Worm (Caenorhabditis elegans) whole organism, late embryonic: ENCODE results near the gene T03F6.9.
A peak's percentile ranks its signal among the peaks of the same experiment; 100 is the strongest.

Experiments used
- C08G9.2 ChIP-seq: sonication (generic microtip); optimal IDR thresholded peaks from 2 replicates; lab custom pipeline; 2016; ENCODE audit warnings: mild to moderate bottlenecking, missing genetic modification characterization, moderate library complexity, missing compliant biosample characterization
- K02D7.2 ChIP-seq: sonication (generic microtip); optimal IDR thresholded peaks from 2 replicates; lab custom pipeline; 2017; ENCODE audit warnings: mild to moderate bottlenecking, missing genetic modification characterization, missing compliant biosample characterization
- T23F11.4 ChIP-seq: fragments of 200-800 bp; sonication (Bioruptor generic); optimal IDR thresholded peaks from 2 replicates; lab custom pipeline; 2018; ENCODE audit warnings: mild to moderate bottlenecking, missing genetic modification characterization, missing compliant biosample characterization
- Y22D7AL.16 ChIP-seq: sonication (generic microtip); optimal IDR thresholded peaks from 2 replicates; lab custom pipeline; 2016; ENCODE audit warnings: missing genetic modification characterization, missing compliant biosample characterization
- ahr-1 ChIP-seq: sonication (generic microtip); optimal IDR thresholded peaks from 2 replicates; lab custom pipeline; 2016; ENCODE audit warnings: missing genetic modification characterization, missing compliant biosample characterization
- ceh-14 ChIP-seq: sonication (generic microtip); optimal IDR thresholded peaks from 2 replicates; lab custom pipeline; 2016; ENCODE audit warnings: missing genotype, missing genetic modification characterization, missing compliant biosample characterization
- ceh-2 ChIP-seq: sonication (generic microtip); optimal IDR thresholded peaks from 2 replicates; lab custom pipeline; 2016; ENCODE audit warnings: missing genotype, missing genetic modification characterization, missing compliant biosample characterization
- ceh-24 ChIP-seq: sonication (generic microtip); optimal IDR thresholded peaks from 2 replicates; lab custom pipeline; 2016; ENCODE audit warnings: mild to moderate bottlenecking, missing genetic modification characterization, missing compliant biosample characterization
- ceh-31 ChIP-seq: sonication (generic microtip); optimal IDR thresholded peaks from 2 replicates; lab custom pipeline; 2016; ENCODE audit warnings: missing genetic modification characterization, missing compliant biosample characterization
- ceh-45 ChIP-seq: fragments of 200-800 bp; sonication (Bioruptor generic); IDR thresholded peaks from 2 replicates; pipeline ENCODE4 v1.3.6; 2022; ENCODE audit warnings: missing genetic modification reagents, missing genetic modification characterization, missing compliant biosample characterization
- ceh-48 ChIP-seq: sonication (generic microtip); optimal IDR thresholded peaks from 2 replicates; lab custom pipeline; 2016; ENCODE audit warnings: missing genetic modification characterization, inconsistent platforms, missing compliant biosample characterization
- ceh-6 ChIP-seq: fragments of 200-800 bp; sonication (Bioruptor generic); optimal IDR thresholded peaks from 2 replicates; lab custom pipeline; 2018; ENCODE audit warnings: mild to moderate bottlenecking, missing genetic modification characterization, missing compliant biosample characterization
- ceh-9 ChIP-seq: sonication (generic microtip); optimal IDR thresholded peaks from 2 replicates; lab custom pipeline; 2016; ENCODE audit warnings: mild to moderate bottlenecking, missing genetic modification characterization, inconsistent platforms, missing compliant biosample characterization
- dmd-4 ChIP-seq: sonication (generic microtip); optimal IDR thresholded peaks from 2 replicates; lab custom pipeline; 2016; ENCODE audit warnings: borderline replicate concordance, missing genetic modification characterization, missing compliant biosample characterization
- elt-2 ChIP-seq: sonication (generic microtip); optimal IDR thresholded peaks from 2 replicates; lab custom pipeline; 2016; ENCODE audit warnings: missing genetic modification reagents, missing genetic modification characterization, missing compliant biosample characterization
- elt-4 ChIP-seq: sonication (generic microtip); optimal IDR thresholded peaks from 2 replicates; lab custom pipeline; 2016; ENCODE audit warnings: missing genetic modification characterization, missing compliant biosample characterization
- eyg-1 ChIP-seq: sonication (generic microtip); optimal IDR thresholded peaks from 2 replicates; lab custom pipeline; 2016; ENCODE audit warnings: missing genotype, missing genetic modification characterization, missing compliant biosample characterization
- fkh-10 ChIP-seq: fragments of 150-350 bp; optimal IDR thresholded peaks from 2 replicates; lab custom pipeline; 2014; ENCODE audit warnings: missing biosample characterization, missing genetic modification reagents, missing genetic modification characterization
- fkh-6 ChIP-seq: sonication (generic microtip); optimal IDR thresholded peaks from 2 replicates; lab custom pipeline; 2016; ENCODE audit warnings: missing genetic modification characterization, missing compliant biosample characterization
- gmeb-2 ChIP-seq: sonication (generic microtip); optimal IDR thresholded peaks from 2 replicates; lab custom pipeline; 2016; ENCODE audit warnings: missing genetic modification characterization, inconsistent platforms, missing compliant biosample characterization
- hlh-15 ChIP-seq: sonication (generic microtip); optimal IDR thresholded peaks from 2 replicates; lab custom pipeline; 2016; ENCODE audit warnings: missing genetic modification characterization, missing compliant biosample characterization
- hlh-30 ChIP-seq: sonication (generic microtip); optimal IDR thresholded peaks from 2 replicates; lab custom pipeline; 2017; ENCODE audit warnings: antibody characterized with exemption, missing genetic modification characterization, missing compliant biosample characterization; ENCODE audit not compliant: insufficient read depth
- hlh-6 ChIP-seq: sonication (generic microtip); optimal IDR thresholded peaks from 2 replicates; lab custom pipeline; 2016; ENCODE audit warnings: missing genotype, missing genetic modification characterization, missing compliant biosample characterization
- hlh-8 ChIP-seq: sonication (generic microtip); optimal IDR thresholded peaks from 2 replicates; lab custom pipeline; 2016; ENCODE audit warnings: missing genotype, missing genetic modification characterization, missing compliant biosample characterization
- nfya-1 ChIP-seq: sonication (generic microtip); optimal IDR thresholded peaks from 2 replicates; lab custom pipeline; 2017; ENCODE audit warnings: missing genetic modification characterization, mild to moderate bottlenecking, missing compliant biosample characterization, antibody characterized with exemption, moderate library complexity
- nhr-11 ChIP-seq: fragments of 150-350 bp; optimal IDR thresholded peaks from 2 replicates; lab custom pipeline; 2014; ENCODE audit warnings: missing biosample characterization, missing genetic modification characterization
- nhr-232 ChIP-seq: sonication (generic microtip); optimal IDR thresholded peaks from 2 replicates; lab custom pipeline; 2016; ENCODE audit warnings: missing genetic modification characterization, missing compliant biosample characterization
- odd-2 ChIP-seq: sonication (generic microtip); optimal IDR thresholded peaks from 2 replicates; lab custom pipeline; 2017; ENCODE audit warnings: antibody characterized with exemption, mild to moderate bottlenecking, missing genetic modification characterization, missing compliant biosample characterization
- pax-1 ChIP-seq: fragments of 150-350 bp; optimal IDR thresholded peaks from 2 replicates; lab custom pipeline; 2014; ENCODE audit warnings: missing biosample characterization, missing genetic modification characterization
- pha-4 ChIP-seq: fragments of 150-350 bp; optimal IDR thresholded peaks from 2 replicates; lab custom pipeline; 2018; ENCODE audit warnings: missing biosample characterization, missing genetic modification reagents, missing genetic modification characterization
- pqm-1 ChIP-seq: sonication (generic microtip); optimal IDR thresholded peaks from 2 replicates; lab custom pipeline; 2016; ENCODE audit warnings: missing genetic modification characterization, missing compliant biosample characterization
- ref-2 ChIP-seq: sonication (generic microtip); optimal IDR thresholded peaks from 2 replicates; lab custom pipeline; 2016; ENCODE audit warnings: missing genetic modification characterization, missing compliant biosample characterization
- rnt-1 ChIP-seq: sonication (generic microtip); optimal IDR thresholded peaks from 2 replicates; lab custom pipeline; 2016; ENCODE audit warnings: missing genetic modification characterization, missing compliant biosample characterization
- sdc-2 ChIP-seq: sonication (generic microtip); optimal IDR thresholded peaks from 2 replicates; lab custom pipeline; 2016; ENCODE audit warnings: missing genotype, missing genetic modification characterization, missing compliant biosample characterization
- sox-2 ChIP-seq: fragments of 200-800 bp; sonication (Bioruptor generic); IDR thresholded peaks from 2 replicates; pipeline ENCODE4 v1.3.6; 2022; ENCODE audit warnings: missing genetic modification reagents, missing genetic modification characterization, missing compliant biosample characterization
- sox-4 ChIP-seq: sonication (generic microtip); optimal IDR thresholded peaks from 2 replicates; lab custom pipeline; 2017; ENCODE audit warnings: mild to moderate bottlenecking, missing genetic modification characterization, inconsistent platforms, missing compliant biosample characterization
- tbx-2 ChIP-seq: sonication (generic microtip); optimal IDR thresholded peaks from 2 replicates; lab custom pipeline; 2016; ENCODE audit warnings: missing genetic modification characterization, missing compliant biosample characterization
- unc-3 ChIP-seq, 2 experiments: fragments of 200-800 bp in 1 of 2; sonication (Bioruptor generic) in 1 of 2; sonication (generic microtip) in 1 of 2; conservative IDR thresholded peaks in 1 of 2; optimal IDR thresholded peaks in 1 of 2; 2 replicates each; pipeline versions ENCODE4 v1.3.6 to Lab custom; 2016 to 2022; ENCODE audit warnings: missing compliant biosample characterization in 2 of 2, missing genetic modification characterization in 2 of 2, missing genetic modification reagents in 1 of 2
- unc-42 ChIP-seq: sonication (generic microtip); optimal IDR thresholded peaks from 2 replicates; lab custom pipeline; 2016; ENCODE audit warnings: missing genotype, missing genetic modification characterization, missing compliant biosample characterization
- unc-55 ChIP-seq: sonication (generic microtip); optimal IDR thresholded peaks from 2 replicates; lab custom pipeline; 2017; ENCODE audit warnings: missing biosample characterization, missing genetic modification reagents, missing genetic modification characterization
- unc-86 ChIP-seq: sonication (generic microtip); optimal IDR thresholded peaks from 2 replicates; lab custom pipeline; 2016; ENCODE audit warnings: missing genetic modification characterization, missing compliant biosample characterization
- zip-5 ChIP-seq: sonication (generic microtip); optimal IDR thresholded peaks from 2 replicates; lab custom pipeline; 2016; ENCODE audit warnings: missing genetic modification characterization, missing compliant biosample characterization
- ztf-16 ChIP-seq: sonication (generic microtip); optimal IDR thresholded peaks from 2 replicates; lab custom pipeline; 2017; ENCODE audit warnings: missing genetic modification characterization, missing compliant biosample characterization

T03F6.9 gene

DNA sequence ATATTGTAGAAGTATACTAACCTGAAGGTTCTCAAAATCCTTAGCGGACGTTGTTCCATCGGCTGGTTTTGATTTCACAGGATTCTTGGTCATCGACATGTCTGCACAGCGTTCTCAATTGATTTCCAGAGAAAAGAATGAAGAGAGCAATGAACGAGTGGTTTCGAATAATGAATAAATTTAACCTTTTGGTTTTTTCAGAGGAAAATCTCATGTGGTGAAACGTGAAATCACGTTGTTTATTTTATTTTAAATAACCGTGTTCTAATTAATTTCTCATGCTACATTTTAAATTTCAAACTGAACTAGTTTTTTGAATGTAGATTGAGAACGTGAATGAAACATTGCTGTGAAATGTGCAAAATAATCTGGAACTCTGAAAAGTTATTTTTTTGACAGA, 9.3 kb upstream of the T03F6.9 start, which contains the start of gene T03F6.6:
TSS of gene T03F6.6 (minus strand) at position 101 of the 400 bp plus-strand sequence.
- TF ChIP-seq Y22D7AL.16 (tag; lab: Kevin White, UChicago), result no peak
- TF ChIP-seq ztf-16 (tag; lab: Kevin White, UChicago), result no peak
- TF ChIP-seq unc-3 (GFP tag; conservative IDR thresholded peaks at IDR 0.05; lab: Robert Waterston, UW), result no peak
- TF ChIP-seq unc-3 (tag; optimal IDR thresholded peaks at IDR 0.05; lab: Kevin White, UChicago), result no peak
- TF ChIP-seq, all 69 proteins: peak for 0

DNA sequence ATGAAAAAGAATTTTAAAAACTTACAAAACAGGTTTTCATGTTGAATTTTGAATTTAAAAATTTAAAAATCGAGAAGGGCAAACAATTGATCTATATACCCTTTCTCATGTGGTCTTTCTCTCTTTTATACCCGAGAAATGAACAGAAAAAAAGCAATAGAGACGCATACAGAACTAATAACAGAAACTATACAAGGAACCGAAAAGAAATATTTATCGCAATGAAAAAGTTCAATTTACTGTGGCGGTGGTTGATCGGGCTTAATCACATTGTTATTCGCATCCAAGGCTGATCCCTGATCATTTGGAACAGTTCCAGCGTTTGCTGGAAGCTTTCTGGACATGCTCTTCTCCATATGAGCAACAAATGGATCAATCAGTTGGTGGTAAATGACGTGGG, 7.4 kb upstream of the T03F6.9 start, which contains the start of gene T03F6.10:
TSS of gene T03F6.10 (minus strand) at position 101 of the 400 bp plus-strand sequence.
- TF ChIP-seq unc-86 (tag; lab: Kevin White, UChicago) (no peak), ceh-14 (tag; lab: Kevin White, UChicago) (no peak), unc-55 (no peak), sdc-2 (tag; lab: Kevin White, UChicago) (no peak), pqm-1 (tag; lab: Kevin White, UChicago) (no peak), hlh-6 (tag; lab: Kevin White, UChicago) (no peak), pha-4 (no peak), C08G9.2 (tag; lab: Kevin White, UChicago) (no peak), nhr-11 (no peak)
- TF ChIP-seq, all 69 proteins: peak for 0

- no peak for TF ChIP-seq pax-1 (tag; lab: Kevin White, UChicago)
- peak; percentile 83 for TF ChIP-seq nfya-1 (tag; lab: Kevin White, UChicago)
- TF ChIP-seq hlh-8 (tag; lab: Kevin White, UChicago), result no peak
- TF ChIP-seq elt-2 (tag; lab: Kevin White, UChicago), result peak; percentile 25
- no peak for TF ChIP-seq ceh-24
- TF ChIP-seq ceh-31 (tag; lab: Kevin White, UChicago), result peak; percentile 15
- TF ChIP-seq sox-2 (GFP tag; lab: Robert Waterston, UW), result no peak
- peak; percentile 9 for TF ChIP-seq unc-42 (tag; lab: Kevin White, UChicago)
Measured at ce11 chrIII:13377249-13377648, 6.4 kb upstream of the T03F6.9 start.

DNA sequence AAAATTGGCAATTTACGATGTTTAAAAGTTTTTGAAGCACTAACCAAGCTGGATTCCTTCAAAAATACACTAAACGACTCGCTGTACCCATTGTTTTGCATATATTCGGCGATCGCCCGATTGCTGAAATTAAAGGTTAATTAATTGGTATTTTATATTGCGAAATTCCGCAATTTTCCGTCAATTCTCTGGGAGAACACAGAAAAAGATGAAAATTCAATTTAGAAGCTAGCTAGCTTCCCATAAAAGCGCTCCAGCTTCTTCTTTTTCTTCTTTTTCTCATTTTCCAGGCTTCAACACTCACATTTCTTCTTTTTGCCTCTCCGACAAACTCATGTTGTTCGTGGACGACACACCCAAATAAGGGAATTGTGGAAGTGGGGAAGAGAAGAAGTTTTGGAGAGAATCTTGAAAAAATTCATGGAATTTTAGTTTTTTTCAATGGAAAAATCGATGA, 5.5 kb upstream of the T03F6.9 start, which contains the start of gene lis-1:
TSS of gene lis-1 (minus strand) at position 407 of the 457 bp plus-strand sequence.
- peak; percentile 12 for TF ChIP-seq ceh-31 (tag; lab: Kevin White, UChicago)
- TF ChIP-seq odd-2 (tag; lab: Kevin White, UChicago), result no peak
- TF ChIP-seq unc-42 (tag; lab: Kevin White, UChicago), result peak; percentile 83

ce11 chrIII:13359847-13360246, 11.0 kb downstream of the T03F6.9 start:
- TF ChIP-seq ceh-6 (GFP tag; lab: Kevin White, UChicago) (no peak), hlh-15 (tag; lab: Kevin White, UChicago) (no peak), unc-3 (GFP tag; conservative IDR thresholded peaks at IDR 0.05; lab: Robert Waterston, UW) (no peak), unc-3 (tag; optimal IDR thresholded peaks at IDR 0.05; lab: Kevin White, UChicago) (no peak), ceh-9 (tag; lab: Kevin White, UChicago) (no peak), K02D7.2 (tag; lab: Kevin White, UChicago) (no peak), ztf-16 (tag; lab: Kevin White, UChicago) (no peak), tbx-2 (tag; lab: Kevin White, UChicago) (peak; percentile 68), ceh-48 (tag; lab: Kevin White, UChicago) (no peak), nhr-11 (no peak), sox-4 (tag; lab: Kevin White, UChicago) (no peak), nhr-232 (no peak), ahr-1 (no peak), elt-4 (no peak), rnt-1 (peak; percentile 48), gmeb-2 (tag; lab: Kevin White, UChicago) (no peak), unc-42 (tag; lab: Kevin White, UChicago) (peak; percentile 39), fkh-6 (tag; lab: Kevin White, UChicago) (peak; percentile 18), ref-2 (tag; lab: Kevin White, UChicago) (peak; percentile 35), hlh-8 (tag; lab: Kevin White, UChicago) (no peak), eyg-1 (tag; lab: Kevin White, UChicago) (no peak), ceh-24 (no peak), zip-5 (tag; lab: Kevin White, UChicago) (no peak), nfya-1 (tag; lab: Kevin White, UChicago) (peak; percentile 71), T23F11.4 (GFP tag; lab: Kevin White, UChicago) (no peak), hlh-6 (tag; lab: Kevin White, UChicago) (no peak), hlh-30 (tag; lab: Kevin White, UChicago) (peak; percentile 67), dmd-4 (no peak), fkh-10 (GFP tag; lab: Kevin White, UChicago) (no peak), ceh-2 (peak; percentile 61), ceh-45 (GFP tag; lab: Robert Waterston, UW) (no peak)
